Fruit fly (Drosophila melanogaster) whole organism, embryonic: ENCODE measurements around the gene pigs.

Experiments
- Bdp1 ChIP-seq: fragments of 200-800 bp; sonication (Bioruptor generic); optimal IDR thresholded peaks from 3 replicates; lab custom pipeline; 2016; ENCODE audit warnings: missing biosample characterization, missing genetic modification characterization
- CG11085 ChIP-seq: fragments of 200-800 bp; sonication (Bioruptor generic); IDR thresholded peaks from 2 replicates; pipeline ENCODE4 v1.3.6; 2022; ENCODE audit warnings: missing biosample characterization, missing genetic modification characterization
- CG11247 ChIP-seq: fragments of 200-800 bp; sonication (Bioruptor generic); IDR thresholded peaks from 2 replicates; pipeline ENCODE4 v1.3.6; 2022; ENCODE audit warnings: missing biosample characterization, missing genetic modification characterization
- CG11560 ChIP-seq: fragments of 200-800 bp; sonication (Bioruptor generic); IDR thresholded peaks from 3 replicates; pipeline ENCODE4 v1.3.6; 2022; ENCODE audit warnings: missing biosample characterization, missing genetic modification characterization
- CG13287 ChIP-seq: fragments of 200-800 bp; sonication (Bioruptor generic); IDR thresholded peaks from 2 replicates; pipeline ENCODE4 v1.3.6; 2022; ENCODE audit warnings: missing biosample characterization, missing genetic modification characterization; ENCODE audit not compliant: partially characterized antibody
- CG14441 ChIP-seq: fragments of 200-800 bp; sonication (Bioruptor generic); IDR thresholded peaks from 2 replicates; pipeline ENCODE4 v1.3.6; 2022; ENCODE audit warnings: missing biosample characterization, missing genetic modification characterization
- CG14710 ChIP-seq: fragments of 200-800 bp; sonication (Bioruptor generic); optimal IDR thresholded peaks from 3 replicates; lab custom pipeline; 2019; ENCODE audit warnings: missing biosample characterization, mild to moderate bottlenecking, missing genetic modification characterization, moderate library complexity
- CG15696 ChIP-seq: fragments of 200-800 bp; sonication (Bioruptor generic); optimal IDR thresholded peaks from 2 replicates; lab custom pipeline; 2019; ENCODE audit warnings: missing biosample characterization, mild to moderate bottlenecking, missing genetic modification characterization, moderate library complexity
- CG31365 ChIP-seq: fragments of 200-800 bp; sonication (Bioruptor generic); optimal IDR thresholded peaks from 2 replicates; lab custom pipeline; 2018; ENCODE audit warnings: missing biosample characterization, mild to moderate bottlenecking, missing genetic modification characterization
- CG31388 ChIP-seq: fragments of 200-800 bp; sonication (Bioruptor generic); optimal IDR thresholded peaks from 2 replicates; lab custom pipeline; 2016; ENCODE audit warnings: missing biosample characterization, missing genetic modification characterization
- CG7556 ChIP-seq: fragments of 200-800 bp; sonication (Bioruptor generic); optimal IDR thresholded peaks from 2 replicates; lab custom pipeline; 2017; ENCODE audit warnings: missing biosample characterization, mild to moderate bottlenecking, missing genetic modification characterization
- CG7745 ChIP-seq: fragments of 200-800 bp; sonication (Bioruptor generic); optimal IDR thresholded peaks from 2 replicates; lab custom pipeline; 2018; ENCODE audit warnings: missing biosample characterization, mild to moderate bottlenecking, missing genetic modification characterization, moderate library complexity
- CG7786 ChIP-seq: fragments of 200-800 bp; sonication (Bioruptor generic); optimal IDR thresholded peaks from 2 replicates; lab custom pipeline; 2016; ENCODE audit warnings: missing biosample characterization, missing genetic modification characterization
- CG7928 ChIP-seq: fragments of 200-800 bp; sonication (Bioruptor generic); optimal IDR thresholded peaks from 2 replicates; lab custom pipeline; 2017; ENCODE audit warnings: missing biosample characterization, mild to moderate bottlenecking, missing genetic modification characterization
- CG8089 ChIP-seq: fragments of 200-800 bp; sonication (Bioruptor generic); optimal IDR thresholded peaks from 3 replicates; lab custom pipeline; 2016; ENCODE audit warnings: missing biosample characterization, missing genetic modification characterization
- CG8290 ChIP-seq, 3 experiments: fragments of 200-800 bp; sonication (Bioruptor generic); optimal IDR thresholded peaks; 2 replicates each; lab custom pipeline; 2016 to 2019; ENCODE audit warnings: missing biosample characterization in 3 of 3, missing genetic modification characterization in 3 of 3, mild to moderate bottlenecking in 2 of 3, moderate library complexity in 1 of 3
- CG8359 ChIP-seq: fragments of 200-800 bp; sonication (Bioruptor generic); optimal IDR thresholded peaks from 2 replicates; lab custom pipeline; 2017; ENCODE audit warnings: missing biosample characterization, mild to moderate bottlenecking, missing genetic modification characterization, borderline replicate concordance
- CG9437 ChIP-seq: fragments of 200-800 bp; sonication (Bioruptor generic); optimal IDR thresholded peaks from 2 replicates; lab custom pipeline; 2018; ENCODE audit warnings: missing biosample characterization, mild to moderate bottlenecking, missing genetic modification characterization
- CHES-1-like ChIP-seq: fragments of 200-800 bp; sonication (Bioruptor generic); optimal IDR thresholded peaks from 2 replicates; lab custom pipeline; 2016; ENCODE audit warnings: missing biosample characterization, missing genetic modification characterization
- Dll ChIP-seq: fragments of 200-800 bp; sonication (Bioruptor generic); IDR thresholded peaks from 4 replicates; pipeline ENCODE4 v1.3.6; 2022; ENCODE audit warnings: missing biosample characterization, missing genetic modification characterization; ENCODE audit not compliant: partially characterized antibody
- E2f1 ChIP-seq: fragments of 200-800 bp; sonication (Bioruptor generic); IDR thresholded peaks from 2 replicates; pipeline ENCODE4 v1.3.6; 2022; ENCODE audit warnings: missing biosample characterization, missing genetic modification characterization
- Hand ChIP-seq: fragments of 200-800 bp; sonication (Bioruptor generic); optimal IDR thresholded peaks from 2 replicates; lab custom pipeline; 2017; ENCODE audit warnings: mild to moderate bottlenecking, missing biosample characterization, missing genetic modification reagents, missing genetic modification characterization
- Hey ChIP-seq: fragments of 200-800 bp; sonication (Bioruptor generic); optimal IDR thresholded peaks from 3 replicates; lab custom pipeline; 2018; ENCODE audit warnings: missing biosample characterization, mild to moderate bottlenecking, missing genetic modification characterization
- Hr78 ChIP-seq, 2 experiments: fragments of 200-800 bp in 1 of 2; fragments of >200 bp in 1 of 2; sonication (Bioruptor generic) in 1 of 2; optimal IDR thresholded peaks; 2 replicates each; lab custom pipeline; 2017 to 2019; ENCODE audit warnings: missing biosample characterization in 2 of 2, missing genetic modification characterization in 2 of 2, mild to moderate bottlenecking in 1 of 2, moderate library complexity in 1 of 2
- Max ChIP-seq: fragments of 200-800 bp; sonication (Bioruptor generic); optimal IDR thresholded peaks from 2 replicates; lab custom pipeline; 2016; ENCODE audit warnings: missing biosample characterization, mild to moderate bottlenecking, missing genetic modification characterization
- NfI ChIP-seq: fragments of 200-800 bp; sonication (Bioruptor generic); optimal IDR thresholded peaks from 3 replicates; lab custom pipeline; 2018; ENCODE audit warnings: missing biosample characterization, mild to moderate bottlenecking, missing genetic modification characterization, moderate library complexity
- Ptx1 ChIP-seq: fragments of 200-800 bp; sonication (Bioruptor generic); IDR thresholded peaks from 2 replicates; pipeline ENCODE4 v1.3.6; 2022; ENCODE audit warnings: missing biosample characterization, missing genetic modification characterization
- Sox102F ChIP-seq: fragments of 200-800 bp; sonication (Bioruptor generic); optimal IDR thresholded peaks from 2 replicates; lab custom pipeline; 2018; ENCODE audit warnings: missing biosample characterization, mild to moderate bottlenecking, missing genetic modification characterization, moderate library complexity
- Spps ChIP-seq: fragments of 200-800 bp; sonication (Bioruptor generic); optimal IDR thresholded peaks from 2 replicates; lab custom pipeline; 2018; ENCODE audit warnings: missing biosample characterization, mild to moderate bottlenecking, missing genetic modification characterization
- Usf ChIP-seq: fragments of 200-800 bp; sonication (Bioruptor generic); optimal IDR thresholded peaks from 2 replicates; lab custom pipeline; 2017; ENCODE audit warnings: missing genotype, missing biosample characterization, missing genetic modification characterization
- YL-1 ChIP-seq: fragments of 200-800 bp; sonication (Bioruptor generic); optimal IDR thresholded peaks from 3 replicates; lab custom pipeline; 2017; ENCODE audit warnings: missing biosample characterization, mild to moderate bottlenecking, missing genetic modification characterization
- abd-A ChIP-seq: fragments of 200-800 bp; sonication (Bioruptor generic); optimal IDR thresholded peaks from 3 replicates; lab custom pipeline; 2019; ENCODE audit warnings: missing biosample characterization, mild to moderate bottlenecking, missing genetic modification characterization, moderate library complexity
- bbx ChIP-seq: fragments of 200-800 bp; sonication (Bioruptor generic); IDR thresholded peaks from 2 replicates; pipeline ENCODE4 v1.3.6; 2022; ENCODE audit warnings: missing biosample characterization, missing genetic modification characterization; ENCODE audit not compliant: partially characterized antibody
- br ChIP-seq: fragments of >200 bp; optimal IDR thresholded peaks from 2 replicates; lab custom pipeline; 2017
- ftz-f1 ChIP-seq: fragments of 200-800 bp; sonication (Bioruptor generic); optimal IDR thresholded peaks from 2 replicates; lab custom pipeline; 2016; ENCODE audit warnings: missing biosample characterization, missing genetic modification characterization
- gcm2 ChIP-seq: fragments of 200-800 bp; sonication (Bioruptor generic); optimal IDR thresholded peaks from 2 replicates; lab custom pipeline; 2016; ENCODE audit warnings: missing biosample characterization, missing genetic modification characterization
- nerfin-1 ChIP-seq: fragments of 200-800 bp; sonication (Bioruptor generic); optimal IDR thresholded peaks from 3 replicates; lab custom pipeline; 2019; ENCODE audit warnings: missing biosample characterization, mild to moderate bottlenecking, missing genetic modification characterization, moderate library complexity
- oc ChIP-seq: fragments of 200-800 bp; sonication (Bioruptor generic); optimal IDR thresholded peaks from 2 replicates; lab custom pipeline; 2018; ENCODE audit warnings: missing biosample characterization, mild to moderate bottlenecking, missing genetic modification characterization, moderate library complexity
- org-1 ChIP-seq: fragments of 200-800 bp; sonication (Bioruptor generic); optimal IDR thresholded peaks from 2 replicates; lab custom pipeline; 2017; ENCODE audit warnings: missing biosample characterization, missing genetic modification characterization
- pros ChIP-seq: fragments of 200-800 bp; sonication (Bioruptor generic); optimal IDR thresholded peaks from 3 replicates; lab custom pipeline; 2019; ENCODE audit warnings: missing biosample characterization, mild to moderate bottlenecking, missing genetic modification characterization, moderate library complexity
- scrt ChIP-seq: fragments of 200-800 bp; sonication (Bioruptor generic); optimal IDR thresholded peaks from 2 replicates; lab custom pipeline; 2018; ENCODE audit warnings: missing biosample characterization, mild to moderate bottlenecking, missing genetic modification characterization, moderate library complexity
- sens ChIP-seq: fragments of 200-800 bp; sonication (Bioruptor generic); peaks from one replicate; lab custom pipeline; 2016; ENCODE audit warnings: missing biosample characterization, missing genetic modification characterization
- sim ChIP-seq: fragments of 200-800 bp; sonication (Bioruptor generic); IDR thresholded peaks from 2 replicates; pipeline ENCODE4 v1.3.6; 2022; ENCODE audit warnings: missing biosample characterization, missing genetic modification characterization
- slbo ChIP-seq: fragments of 200-800 bp; sonication (Bioruptor generic); IDR thresholded peaks from 2 replicates; pipeline ENCODE4 v1.3.6; 2022; ENCODE audit warnings: missing biosample characterization, missing genetic modification characterization
- sr ChIP-seq: fragments of 200-800 bp; sonication (Bioruptor generic); IDR thresholded peaks from 3 replicates; pipeline ENCODE4 v1.3.6; 2022; ENCODE audit warnings: missing biosample characterization, missing genetic modification characterization
- ssp ChIP-seq: fragments of 200-800 bp; sonication (Bioruptor generic); IDR thresholded peaks from 2 replicates; pipeline ENCODE4 v1.3.6; 2022; ENCODE audit warnings: missing biosample characterization, missing genetic modification characterization
- vfl ChIP-seq: fragments of 200-800 bp; sonication (Bioruptor generic); optimal IDR thresholded peaks from 2 replicates; lab custom pipeline; 2016; ENCODE audit warnings: missing biosample characterization, missing genetic modification characterization
- wor ChIP-seq: fragments of 200-800 bp; sonication (Bioruptor generic); IDR thresholded peaks from 2 replicates; pipeline ENCODE4 v1.3.6; 2022; ENCODE audit warnings: missing biosample characterization, missing genetic modification characterization
- yki ChIP-seq: fragments of >200 bp; optimal IDR thresholded peaks from 3 replicates; lab custom pipeline; 2018

Gene pigs

DNA sequence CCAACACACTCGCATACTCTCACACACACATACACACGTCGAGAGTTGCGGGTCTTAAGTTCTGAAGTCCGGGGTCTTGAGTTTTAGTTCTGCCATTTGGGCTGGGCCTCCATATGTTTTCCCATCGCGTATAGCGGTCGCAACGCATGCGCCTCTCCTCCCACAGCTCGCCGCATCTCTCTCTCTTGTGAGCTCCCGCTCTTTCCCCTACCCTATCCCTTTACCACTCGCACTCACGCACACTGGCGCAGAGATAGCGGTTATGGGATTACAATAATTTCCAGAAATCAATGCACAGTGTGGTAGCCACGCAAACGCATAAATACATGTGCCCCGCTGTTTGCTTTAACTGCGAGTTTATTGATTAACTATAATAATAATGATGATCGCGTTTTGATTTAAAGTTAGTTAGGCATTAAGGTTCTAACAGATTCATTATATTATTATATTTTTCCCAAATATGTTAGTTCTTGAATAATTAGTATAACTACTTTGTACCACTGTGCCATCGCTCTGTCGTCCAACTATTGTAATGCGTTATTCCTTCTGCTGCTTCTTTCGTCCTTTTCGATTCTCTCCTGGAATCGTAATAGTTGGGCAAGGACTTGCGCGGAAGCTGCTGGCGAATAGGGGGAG is 1.9 kb downstream of the pigs start (continued):
- TF ChIP-seq CG11560 (tag; lab: Robert Waterston, UW) (peak; percentile 52; the same call in 1 of the 3 replicates), ssp (GFP tag; lab: Robert Waterston, UW) (peak; percentile 80), sim (GFP tag; lab: Robert Waterston, UW) (peak; percentile 84), wor (GFP tag; lab: Robert Waterston, UW) (peak; percentile 87), Spps (peak; percentile 84), YL-1 (peak; percentile 46), vfl (peak; percentile 87), pros (GFP tag; lab: Kevin White, UChicago) (peak; percentile 94), Hey (tag; lab: Kevin White, UChicago) (peak; percentile 34), CG8089 (GFP tag; lab: Kevin White, UChicago) (peak; percentile 70), sr (GFP tag; lab: Robert Waterston, UW) (peak; percentile 54; the same call in 2 of the 3 replicates), CG11085 (peak; percentile 70), sens (GFP tag; lab: Kevin White, UChicago) (peak; percentile 98), Usf (peak; percentile 80), ftz-f1 (peak; percentile 33), CG7928 (GFP tag; lab: Kevin White, UChicago) (peak; percentile 54), bbx (GFP tag; lab: Robert Waterston, UW) (peak; percentile 47; the same call in 1 of the 2 replicates), Ptx1 (GFP tag; lab: Robert Waterston, UW) (peak; percentile 91), yki (lab: Kevin White, UChicago) (no peak), Dll (GFP tag; lab: Robert Waterston, UW) (0 out of 4 replicates have a peak, but pooled peaks have one; percentile 39), Hand (peak; percentile 90), CG14441 (peak; percentile 87), org-1 (peak; percentile 92), Hr78 (GFP tag; optimal IDR thresholded peaks at IDR 0.05; lab: Kevin White, UChicago) (peak in 1 of 2 experiments; percentile 73), E2f1 (peak; percentile 85), Bdp1 (GFP tag; lab: Kevin White, UChicago) (peak; percentile 71), CG7786 (GFP tag; lab: Kevin White, UChicago) (peak; percentile 70), CG15696 (tag; lab: Kevin White, UChicago) (peak; percentile 91), CG8290 (GFP tag; optimal IDR thresholded peaks at IDR 0.05; lab: Kevin White, UChicago) (peak; percentile 76), CG8290 (tag; optimal IDR thresholded peaks at IDR 0.05; lab: Kevin White, UChicago) (peak; percentile 13 to 88), nerfin-1 (tag; lab: Kevin White, UChicago) (peak; percentile 91), CG7556 (GFP tag; lab: Kevin White, UChicago) (peak; percentile 97), CG31365 (tag; lab: Kevin White, UChicago) (peak; percentile 74), oc (tag; lab: Kevin White, UChicago) (peak; percentile 90), CHES-1-like (GFP tag; lab: Kevin White, UChicago) (peak; percentile 70), Max (GFP tag; lab: Kevin White, UChicago) (peak; percentile 92), CG7745 (no peak), scrt (GFP tag; lab: Kevin White, UChicago) (peak; percentile 85), gcm2 (GFP tag; lab: Kevin White, UChicago) (peak; percentile 73), CG14710 (peak; percentile 91), CG9437 (GFP tag; lab: Kevin White, UChicago) (peak; percentile 88), slbo (peak; percentile 89), abd-A (tag; lab: Kevin White, UChicago) (peak; percentile 94), NfI (peak; percentile 93), CG11247 (GFP tag; lab: Robert Waterston, UW) (peak; percentile 75), Sox102F (GFP tag; lab: Kevin White, UChicago) (peak; percentile 91), CG8359 (peak; percentile 86), CG13287 (GFP tag; lab: Robert Waterston, UW) (no peak), CG31388 (peak; percentile 47), br (no peak)
